Comparison of ENCODE assay signal across 6 fruit fly cellular contexts in the genomic region with DNA sequence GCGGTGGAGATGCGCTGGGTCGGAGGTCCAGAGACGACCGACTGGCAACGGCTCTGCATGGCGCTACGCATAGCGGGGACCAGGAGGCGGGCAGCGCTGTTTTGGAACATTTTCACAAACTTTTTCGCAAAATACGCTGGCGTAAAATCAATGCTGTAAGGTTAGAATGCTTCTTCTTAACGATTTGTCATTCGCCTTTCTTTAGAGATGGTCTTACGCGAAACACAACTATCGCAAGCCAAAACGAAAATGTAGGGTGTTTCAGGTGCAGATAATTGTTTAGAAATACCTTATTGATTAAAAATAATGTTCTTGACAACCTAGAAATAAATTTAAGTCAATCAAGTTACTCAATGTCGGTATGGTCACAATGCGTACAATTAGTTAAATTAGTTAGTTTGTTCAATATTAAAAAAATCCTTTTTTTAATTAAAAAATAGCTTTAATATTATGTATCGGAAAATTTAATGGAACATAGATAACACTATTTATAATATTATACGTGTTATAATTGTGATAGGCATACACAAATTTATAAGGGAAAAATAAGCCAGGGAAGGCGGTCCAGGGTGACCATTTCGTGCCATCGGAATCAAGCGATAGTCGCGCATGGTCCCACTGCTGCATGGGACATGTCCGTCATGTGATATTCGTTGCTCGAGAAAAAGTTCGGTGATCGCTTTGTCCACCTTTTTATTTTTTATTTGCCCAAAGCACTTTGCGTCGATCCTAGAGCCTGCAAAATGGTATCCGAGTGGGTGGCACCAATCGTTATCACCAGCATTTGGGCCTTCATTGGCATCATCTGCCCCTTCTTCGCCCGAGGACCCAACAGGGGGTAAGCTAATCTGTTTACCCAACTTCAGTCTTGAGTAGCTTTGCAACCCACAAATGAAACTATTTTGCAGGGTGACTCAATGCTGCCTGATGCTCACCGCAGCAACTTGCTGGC.
TF ChIP-seq lines count a peak whose summit lies in the region.

A gene (minus strand): TSS at position 203 of the 952 bp plus-strand sequence.
A gene (plus strand): TSS at position 618 of the 952 bp plus-strand sequence.

- TF ChIP-seq CTCF in S2 (optimal IDR thresholded peaks at IDR 0.05; lab: Kevin White, UChicago): peak; percentile 13 to 14
- no peak for TF ChIP-seq CTCF in whole organism, embryonic (GFP tag; optimal IDR thresholded peaks at IDR 0.05; lab: Kevin White, UChicago)

TF ChIP-seq in whole organism, adult, 20 proteins besides CTCF, POLR2A, EP300 and RAD21 (continues in another document):
- TF ChIP-seq pad (GFP tag; optimal IDR thresholded peaks at IDR 0.05; lab: Kevin White, UChicago): peak; percentile 44
- peak; percentile 72 for TF ChIP-seq Mnt (GFP tag; optimal IDR thresholded peaks at IDR 0.05; lab: Kevin White, UChicago)
- TF ChIP-seq CG33017 (tag; optimal IDR thresholded peaks at IDR 0.05; lab: Kevin White, UChicago): no peak
- no peak for TF ChIP-seq toe (GFP tag; optimal IDR thresholded peaks at IDR 0.05; lab: Kevin White, UChicago)
- TF ChIP-seq CG7101 (tag; optimal IDR thresholded peaks at IDR 0.05; lab: Kevin White, UChicago): peak; percentile 67
- no peak for TF ChIP-seq cnc (optimal IDR thresholded peaks at IDR 0.05; lab: Kevin White, UChicago)
- peak; percentile 66 for TF ChIP-seq ovo (GFP tag; optimal IDR thresholded peaks at IDR 0.05; lab: Kevin White, UChicago)
- peak; percentile 73 for TF ChIP-seq CG11617 (GFP tag; optimal IDR thresholded peaks at IDR 0.05; lab: Kevin White, UChicago)
- TF ChIP-seq CG7045 (GFP tag; optimal IDR thresholded peaks at IDR 0.05; lab: Kevin White, UChicago): peak; percentile 78
- TF ChIP-seq Hr96 (GFP tag; optimal IDR thresholded peaks at IDR 0.05; lab: Kevin White, UChicago): no peak
- TF ChIP-seq tj (GFP tag; optimal IDR thresholded peaks at IDR 0.05; lab: Kevin White, UChicago): peak; percentile 30
- TF ChIP-seq CG5204 (GFP tag; optimal IDR thresholded peaks at IDR 0.05; lab: Kevin White, UChicago): no peak
- peak; percentile 41 for TF ChIP-seq bab1 (GFP tag; optimal IDR thresholded peaks at IDR 0.05; lab: Kevin White, UChicago)
- TF ChIP-seq Clk (GFP tag; optimal IDR thresholded peaks at IDR 0.05; lab: Kevin White, UChicago): peak; percentile 29
- peak; percentile 47 for TF ChIP-seq CG14711 (tag; optimal IDR thresholded peaks at IDR 0.05; lab: Kevin White, UChicago)

TF ChIP-seq in whole organism, embryonic, 481 proteins besides CTCF, POLR2A, EP300 and RAD21 (continues in another document):
- no peak for TF ChIP-seq insv (GFP tag; optimal IDR thresholded peaks at IDR 0.05; lab: Kevin White, UChicago)
- no peak for TF ChIP-seq ro (GFP tag; IDR thresholded peaks at IDR 0.05; lab: Robert Waterston, UW)
- peak; percentile 65 for TF ChIP-seq CG12155 (GFP tag; optimal IDR thresholded peaks at IDR 0.05; lab: Kevin White, UChicago)
- no peak for TF ChIP-seq CG9817 (tag; optimal IDR thresholded peaks at IDR 0.05; lab: Kevin White, UChicago)
- TF ChIP-seq odd (GFP tag; optimal IDR thresholded peaks at IDR 0.05; lab: Kevin White, UChicago): no peak
- peak; percentile 13 for TF ChIP-seq pho (GFP tag; optimal IDR thresholded peaks at IDR 0.05; lab: Kevin White, UChicago)
- peak; percentile 80 for TF ChIP-seq Dll (GFP tag; IDR thresholded peaks at IDR 0.05; lab: Robert Waterston, UW; ENCODE audit: partially characterized antibody)
- TF ChIP-seq CG12744 (GFP tag; optimal IDR thresholded peaks at IDR 0.05; lab: Kevin White, UChicago): no peak
- no peak for TF ChIP-seq CkIIα-i1 (GFP tag; IDR thresholded peaks at IDR 0.05; lab: Robert Waterston, UW)
- no peak for TF ChIP-seq MTF-1 (GFP tag; optimal IDR thresholded peaks at IDR 0.05; lab: Kevin White, UChicago; ENCODE audit: borderline replicate concordance)
- TF ChIP-seq Hr51 (GFP tag; optimal IDR thresholded peaks at IDR 0.05; lab: Kevin White, UChicago): peak in 1 of 2 experiments; percentile 30
- TF ChIP-seq CG15601 (tag; optimal IDR thresholded peaks at IDR 0.05; lab: Kevin White, UChicago): no peak
- peak; percentile 80 for TF ChIP-seq CG16813 (GFP tag; IDR thresholded peaks at IDR 0.05; lab: Robert Waterston, UW; ENCODE audit: partially characterized antibody)
- peak; percentile 30 for TF ChIP-seq CG31388 (GFP tag; optimal IDR thresholded peaks at IDR 0.05; lab: Kevin White, UChicago)
- TF ChIP-seq CG9797 (GFP tag; optimal IDR thresholded peaks at IDR 0.05; lab: Kevin White, UChicago): peak; percentile 86

TF ChIP-seq in whole organism, prepupa, 60 proteins besides CTCF, POLR2A, EP300 and RAD21 (continues in another document):
- TF ChIP-seq Hr4 (GFP tag; optimal IDR thresholded peaks at IDR 0.05; lab: Kevin White, UChicago): peak; percentile 61
- TF ChIP-seq OdsH (GFP tag; optimal IDR thresholded peaks at IDR 0.05; lab: Kevin White, UChicago): no peak
- TF ChIP-seq CG1621 (tag; optimal IDR thresholded peaks at IDR 0.05; lab: Kevin White, UChicago): no peak
- no peak for TF ChIP-seq Ets96B (tag; optimal IDR thresholded peaks at IDR 0.05; lab: Kevin White, UChicago)
- no peak for TF ChIP-seq Sox102F (GFP tag; optimal IDR thresholded peaks at IDR 0.05; lab: Kevin White, UChicago)
- TF ChIP-seq eg (GFP tag; IDR thresholded peaks at IDR 0.05; lab: Robert Waterston, UW): no peak
- TF ChIP-seq ss (GFP tag; optimal IDR thresholded peaks at IDR 0.05; lab: Kevin White, UChicago): no peak
- TF ChIP-seq CG6792 (GFP tag; optimal IDR thresholded peaks at IDR 0.05; lab: Kevin White, UChicago): no peak
- TF ChIP-seq CG11762 (GFP tag; optimal IDR thresholded peaks at IDR 0.05; lab: Kevin White, UChicago; ENCODE audit: insufficient read depth): no peak
- no peak for TF ChIP-seq CG8119 (GFP tag; IDR thresholded peaks at IDR 0.05; lab: Robert Waterston, UW)
- TF ChIP-seq CG8319 (GFP tag; optimal IDR thresholded peaks at IDR 0.05; lab: Kevin White, UChicago): no peak
- no peak for TF ChIP-seq Gug (GFP tag; IDR thresholded peaks at IDR 0.05; lab: Robert Waterston, UW)
- peak; percentile 60 for TF ChIP-seq cyc (GFP tag; optimal IDR thresholded peaks at IDR 0.05; lab: Kevin White, UChicago)
- no peak for TF ChIP-seq CG10631 (GFP tag; optimal IDR thresholded peaks at IDR 0.05; lab: Kevin White, UChicago)
- TF ChIP-seq Met (GFP tag; optimal IDR thresholded peaks at IDR 0.05; lab: Kevin White, UChicago): no peak
- TF ChIP-seq achi (GFP tag; optimal IDR thresholded peaks at IDR 0.05; lab: Kevin White, UChicago): no peak
- TF ChIP-seq CG8632 (GFP tag; optimal IDR thresholded peaks at IDR 0.05; lab: Kevin White, UChicago): no peak

TF ChIP-seq in whole organism, pupa, 21 proteins besides CTCF, POLR2A, EP300 and RAD21:
- TF ChIP-seq CG17806 (tag; optimal IDR thresholded peaks at IDR 0.05; lab: Kevin White, UChicago) (peak; percentile 14), Snoo (tag; optimal IDR thresholded peaks at IDR 0.05; lab: Kevin White, UChicago) (peak; percentile 39), CG13204 (GFP tag; optimal IDR thresholded peaks at IDR 0.05; lab: Kevin White, UChicago) (no peak), CG32121 (GFP tag; IDR thresholded peaks at IDR 0.05; lab: Robert Waterston, UW) (peak; percentile 11; the same call in 1 of the 2 replicates)

TF ChIP-seq in whole organism, wandering third instar larva, 38 proteins besides CTCF, POLR2A, EP300 and RAD21:
- TF ChIP-seq pan (optimal IDR thresholded peaks at IDR 0.05; lab: Kevin White, UChicago) (no peak), foxo (GFP tag; optimal IDR thresholded peaks at IDR 0.05; lab: Kevin White, UChicago) (no peak), Sp1 (GFP tag; optimal IDR thresholded peaks at IDR 0.05; lab: Kevin White, UChicago) (no peak), dsf (GFP tag; optimal IDR thresholded peaks at IDR 0.05; lab: Kevin White, UChicago; ENCODE audit: borderline replicate concordance) (peak; percentile 69), GATAd (GFP tag; optimal IDR thresholded peaks at IDR 0.05; lab: Kevin White, UChicago) (no peak), Hnf4 (GFP tag; optimal IDR thresholded peaks at IDR 0.05; lab: Kevin White, UChicago) (peak; percentile 56), psq (GFP tag; optimal IDR thresholded peaks at IDR 0.05; lab: Kevin White, UChicago) (peak; percentile 17), br (GFP tag; optimal IDR thresholded peaks at IDR 0.05; lab: Kevin White, UChicago) (no peak), Dif (GFP tag; optimal IDR thresholded peaks at IDR 0.05; lab: Kevin White, UChicago; ENCODE audit: partially characterized antibody) (no peak), HLH106 (tag; optimal IDR thresholded peaks at IDR 0.05; lab: Kevin White, UChicago) (no peak), rgr (GFP tag; optimal IDR thresholded peaks at IDR 0.05; lab: Kevin White, UChicago) (no peak), Hr83 (GFP tag; optimal IDR thresholded peaks at IDR 0.05; lab: Kevin White, UChicago; ENCODE audit: poor library complexity, severe bottlenecking) (peak; percentile 83), N (GFP tag; optimal IDR thresholded peaks at IDR 0.05; lab: Kevin White, UChicago) (no peak), ey (GFP tag; optimal IDR thresholded peaks at IDR 0.05; lab: Kevin White, UChicago) (peak; percentile 48), CG9705 (GFP tag; optimal IDR thresholded peaks at IDR 0.05; lab: Kevin White, UChicago) (peak; percentile 63), jim (GFP tag; optimal IDR thresholded peaks at IDR 0.05; lab: Kevin White, UChicago) (no peak), dmrt93B (GFP tag; optimal IDR thresholded peaks at IDR 0.05; lab: Kevin White, UChicago) (no peak), h (GFP tag; optimal IDR thresholded peaks at IDR 0.05; lab: Kevin White, UChicago) (no peak), tai (GFP tag; optimal IDR thresholded peaks at IDR 0.05; lab: Kevin White, UChicago) (no peak), Rel (GFP tag; optimal IDR thresholded peaks at IDR 0.05; lab: Kevin White, UChicago) (no peak), Rel (tag; optimal IDR thresholded peaks at IDR 0.05; lab: Kevin White, UChicago) (peak; percentile 86), woc (GFP tag; optimal IDR thresholded peaks at IDR 0.05; lab: Kevin White, UChicago) (peak; percentile 86), brk (GFP tag; optimal IDR thresholded peaks at IDR 0.05; lab: Kevin White, UChicago) (peak; percentile 71), Myc (optimal IDR thresholded peaks at IDR 0.05; lab: Kevin White, UChicago) (peak; percentile 11), sv (GFP tag; optimal IDR thresholded peaks at IDR 0.05; lab: Kevin White, UChicago) (peak; percentile 36), Jra (GFP tag; optimal IDR thresholded peaks at IDR 0.05; lab: Kevin White, UChicago) (no peak), fru (GFP tag; optimal IDR thresholded peaks at IDR 0.05; lab: Kevin White, UChicago) (no peak)
